Worm (Caenorhabditis elegans) whole organism, mixed stage, embryonic: ENCODE measurements around the gene F10G2.10.

Experiments used
- ceh-83 ChIP-seq: fragments of 200-800 bp; sonication (Bioruptor generic); optimal IDR thresholded peaks from 2 replicates; lab custom pipeline; 2018; ENCODE audit warnings: mild to moderate bottlenecking, missing genetic modification characterization, missing compliant biosample characterization
- nhr-28 ChIP-seq: fragments of 150-350 bp; optimal IDR thresholded peaks from 2 replicates; lab custom pipeline; 2014; ENCODE audit warnings: missing biosample characterization, missing genetic modification characterization
- pha-4 ChIP-seq: fragments of 150-350 bp; optimal IDR thresholded peaks from 2 replicates; lab custom pipeline; 2018; ENCODE audit warnings: missing biosample characterization, missing genetic modification reagents, missing genetic modification characterization

DNA sequence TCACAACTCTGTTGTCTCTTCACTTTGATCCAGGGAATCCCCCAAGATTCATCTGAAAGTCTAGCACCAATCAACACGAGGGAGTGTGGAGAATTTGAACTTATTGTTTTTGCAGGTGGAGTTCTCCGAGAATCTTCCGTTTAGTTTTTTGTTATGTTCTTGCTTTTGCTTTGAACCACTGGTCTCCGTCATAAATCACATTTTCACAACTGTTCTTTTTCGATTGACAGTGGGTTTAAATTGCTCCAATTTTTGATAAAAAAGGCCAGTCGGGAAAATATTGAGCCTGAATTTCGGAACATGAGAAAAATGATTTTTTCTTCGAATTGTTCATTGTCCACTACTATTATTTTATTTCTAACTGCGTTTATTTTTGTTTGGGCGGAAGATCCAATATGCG lies at the start of gene F10G2.10:
- no peak for TF ChIP-seq pha-4
- TF ChIP-seq nhr-28 (tag; lab: Kevin White, UChicago): no peak
- TF ChIP-seq ceh-83 (GFP tag; lab: Kevin White, UChicago): no peak
